Fruit fly (Drosophila melanogaster): ENCODE data around the gene Eaf6.

Gene Eaf6

DNA sequence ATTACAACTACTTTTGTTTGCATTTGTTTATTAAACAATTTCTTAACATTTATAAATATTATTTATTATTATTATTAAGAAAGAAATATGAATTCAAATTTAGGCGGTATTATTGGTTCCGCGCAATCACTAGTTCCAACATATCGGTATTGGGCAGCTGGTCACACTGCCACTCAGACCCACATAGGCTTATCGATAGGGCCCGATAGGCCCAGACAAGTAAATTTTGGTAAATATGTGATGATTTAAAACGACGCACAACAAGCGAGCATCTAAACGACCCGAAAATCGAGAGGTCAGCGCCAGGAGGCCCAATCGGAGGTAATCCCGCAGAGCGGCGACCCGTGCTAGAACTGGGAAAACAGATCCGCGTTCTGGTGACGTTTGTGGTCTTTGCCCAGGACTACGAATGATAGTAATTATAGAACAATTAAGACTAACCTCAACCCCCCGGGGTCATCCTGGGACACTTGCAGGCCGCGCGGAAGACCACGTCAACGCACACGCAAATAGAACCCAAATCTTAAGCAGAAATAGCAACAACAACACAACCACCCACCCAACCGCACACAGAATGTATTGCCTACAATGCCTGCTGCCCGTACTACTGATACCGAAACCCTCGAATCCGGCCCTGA, 42.9 kb downstream of the Eaf6 start, which contains the start of gene bc10 (continued):
- no peak for TF ChIP-seq H2.0 (GFP tag; IDR thresholded peaks at IDR 0.05)
- TF ChIP-seq sima (GFP tag; optimal IDR thresholded peaks at IDR 0.05): no peak
- no peak for TF ChIP-seq CG6175 (GFP tag; IDR thresholded peaks at IDR 0.05)
- no peak for TF ChIP-seq CG4730 (GFP tag; IDR thresholded peaks at IDR 0.05)
- peak; percentile 81 for TF ChIP-seq Doc3 (GFP tag; IDR thresholded peaks at IDR 0.05; ENCODE audit: partially characterized antibody)
- TF ChIP-seq CG7556 (GFP tag; optimal IDR thresholded peaks at IDR 0.05): no peak
- TF ChIP-seq CG14441 (GFP tag; IDR thresholded peaks at IDR 0.05): no peak
- TF ChIP-seq CG6765 (GFP tag; optimal IDR thresholded peaks at IDR 0.05): no peak
- no peak for TF ChIP-seq CG12155 (GFP tag; optimal IDR thresholded peaks at IDR 0.05)
- no peak for TF ChIP-seq CG6654 (GFP tag; optimal IDR thresholded peaks at IDR 0.05)
- TF ChIP-seq Scr (GFP tag; IDR thresholded peaks at IDR 0.05; ENCODE audit: partially characterized antibody): peak; percentile 86
- no peak for TF ChIP-seq pum (GFP tag; optimal IDR thresholded peaks at IDR 0.05)
- TF ChIP-seq ara (GFP tag; IDR thresholded peaks at IDR 0.05): no peak
- TF ChIP-seq Hr39 (optimal IDR thresholded peaks at IDR 0.05): no peak
- TF ChIP-seq CG8290 (GFP tag; optimal IDR thresholded peaks at IDR 0.05): no peak
- no peak for TF ChIP-seq CG8290 (tag; optimal IDR thresholded peaks at IDR 0.05)
- no peak for TF ChIP-seq Poxn (GFP tag; IDR thresholded peaks at IDR 0.05)
- TF ChIP-seq nau (GFP tag; optimal IDR thresholded peaks at IDR 0.05): no peak
- no peak for TF ChIP-seq CG12219 (GFP tag; optimal IDR thresholded peaks at IDR 0.05)
- no peak for TF ChIP-seq fd64A (GFP tag; optimal IDR thresholded peaks at IDR 0.05)
- TF ChIP-seq lab (GFP tag; optimal IDR thresholded peaks at IDR 0.05): no peak
- no peak for TF ChIP-seq CG6683 (GFP tag; optimal IDR thresholded peaks at IDR 0.05)
- TF ChIP-seq CG43689 (GFP tag; IDR thresholded peaks at IDR 0.05): no peak
- no peak for TF ChIP-seq Mad (GFP tag; optimal IDR thresholded peaks at IDR 0.05)
- TF ChIP-seq CG11093 (GFP tag; IDR thresholded peaks at IDR 0.05): no peak
- TF ChIP-seq phol (tag; optimal IDR thresholded peaks at IDR 0.05): peak; percentile 25
- peak; percentile 32 for TF ChIP-seq D (optimal IDR thresholded peaks at IDR 0.05)
- TF ChIP-seq D (GFP tag; optimal IDR thresholded peaks at IDR 0.05): no peak
- peak; percentile 84 for TF ChIP-seq CG34224 (GFP tag; IDR thresholded peaks at IDR 0.05; ENCODE audit: partially characterized antibody)
- no peak for TF ChIP-seq dati (GFP tag; IDR thresholded peaks at IDR 0.05)
- no peak for TF ChIP-seq CG5180 (GFP tag; optimal IDR thresholded peaks at IDR 0.05)
- no peak for TF ChIP-seq scrt (GFP tag; optimal IDR thresholded peaks at IDR 0.05)
- no peak for TF ChIP-seq B-H1 (GFP tag; IDR thresholded peaks at IDR 0.05)
- no peak for TF ChIP-seq sr (GFP tag; IDR thresholded peaks at IDR 0.05)
- TF ChIP-seq odd (GFP tag; optimal IDR thresholded peaks at IDR 0.05): no peak
- no peak for TF ChIP-seq CG2678 (tag; optimal IDR thresholded peaks at IDR 0.05)
- TF ChIP-seq lola (GFP tag; optimal IDR thresholded peaks at IDR 0.05): no peak
- peak; percentile 20 for TF ChIP-seq CG2712 (tag; optimal IDR thresholded peaks at IDR 0.05)
- TF ChIP-seq CG32772 (GFP tag; IDR thresholded peaks at IDR 0.05): no peak
- TF ChIP-seq CG2120 (GFP tag; optimal IDR thresholded peaks at IDR 0.05): no peak
- no peak for TF ChIP-seq h (optimal IDR thresholded peaks at IDR 0.05)
- no peak for TF ChIP-seq NC2β (GFP tag; optimal IDR thresholded peaks at IDR 0.05)
- no peak for TF ChIP-seq CHES-1-like (GFP tag; optimal IDR thresholded peaks at IDR 0.05)
- no peak for TF ChIP-seq Stat92E (GFP tag; optimal IDR thresholded peaks at IDR 0.05)
- TF ChIP-seq CG2116 (GFP tag; optimal IDR thresholded peaks at IDR 0.05): peak; percentile 61
- TF ChIP-seq CG17361 (GFP tag; IDR thresholded peaks at IDR 0.05): no peak
- TF ChIP-seq CG6254 (GFP tag; optimal IDR thresholded peaks at IDR 0.05): no peak
- no peak for TF ChIP-seq gt (GFP tag; IDR thresholded peaks at IDR 0.05)
- no peak for TF ChIP-seq sob (GFP tag; IDR thresholded peaks at IDR 0.05)
- no peak for TF ChIP-seq crc (GFP tag; optimal IDR thresholded peaks at IDR 0.05)
- no peak for TF ChIP-seq Adf1 (GFP tag; IDR thresholded peaks at IDR 0.05)
- TF ChIP-seq CG10431 (GFP tag; optimal IDR thresholded peaks at IDR 0.05): no peak
